Fruit fly (Drosophila melanogaster): ENCODE data around the gene Sr-CIV.
A peak's percentile ranks its signal among the peaks of the same experiment; 100 is the strongest.

The Sr-CIV gene

DNA sequence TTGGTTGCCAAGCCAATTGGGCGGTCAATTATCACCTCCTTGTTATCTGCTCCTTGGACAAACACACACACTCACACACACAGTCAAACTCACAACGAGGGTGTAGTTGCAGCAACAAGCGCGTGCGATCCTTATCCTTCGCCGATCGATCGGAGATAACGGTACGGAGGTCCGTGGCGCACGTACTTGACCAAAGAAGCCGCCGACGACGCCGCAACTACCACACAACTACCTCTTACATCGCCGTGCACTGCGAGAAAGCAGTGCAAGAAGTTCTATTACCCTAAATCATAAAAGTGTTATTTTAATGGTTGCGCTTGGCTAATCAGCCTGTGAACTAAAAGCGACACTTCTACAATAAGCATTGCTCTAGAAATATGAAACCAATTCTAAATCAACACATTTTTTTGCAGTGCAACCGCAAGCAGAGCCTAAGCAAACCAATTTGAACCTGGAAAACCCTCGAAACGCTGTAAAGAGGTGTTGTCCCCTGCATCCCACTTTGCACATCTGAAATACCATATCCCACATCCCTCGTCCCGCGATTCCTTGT lies 9.2 kb upstream of the Sr-CIV start (continued):
- peak; percentile 31; the same call in 1 of the 2 replicates for TF ChIP-seq Rx (GFP tag; IDR thresholded peaks at IDR 0.05)
- peak; percentile 11 for TF ChIP-seq dm (GFP tag; optimal IDR thresholded peaks at IDR 0.05)
- no peak for TF ChIP-seq crc (GFP tag; optimal IDR thresholded peaks at IDR 0.05)
- peak; percentile 59 for TF ChIP-seq sisA (GFP tag; IDR thresholded peaks at IDR 0.05)
- TF ChIP-seq Hr51 (GFP tag; optimal IDR thresholded peaks at IDR 0.05): peak in 1 of 2 experiments; percentile 32
- TF ChIP-seq CG7271 (tag; optimal IDR thresholded peaks at IDR 0.05): peak; percentile 78
- TF ChIP-seq fu2 (GFP tag; optimal IDR thresholded peaks at IDR 0.05): no peak
- TF ChIP-seq CG30403 (GFP tag; optimal IDR thresholded peaks at IDR 0.05): peak; percentile 46
- TF ChIP-seq CG9876 (GFP tag; optimal IDR thresholded peaks at IDR 0.05): peak; percentile 31
- TF ChIP-seq Blimp-1 (GFP tag; optimal IDR thresholded peaks at IDR 0.05): peak; percentile 26
- peak; percentile 85 for TF ChIP-seq CG9727 (GFP tag; optimal IDR thresholded peaks at IDR 0.05)
- TF ChIP-seq ems (GFP tag; optimal IDR thresholded peaks at IDR 0.05): peak; percentile 30
- TF ChIP-seq CG30431 (GFP tag; optimal IDR thresholded peaks at IDR 0.05): peak; percentile 85
- 0 out of 2 replicates have a peak, but pooled peaks have one; percentile 12 for TF ChIP-seq dimm (GFP tag; IDR thresholded peaks at IDR 0.05)
- peak; percentile 54 for TF ChIP-seq CG12391 (tag; optimal IDR thresholded peaks at IDR 0.05)
- peak; percentile 50 for TF ChIP-seq CG6813 (GFP tag; optimal IDR thresholded peaks at IDR 0.05)
- no peak for TF ChIP-seq Stat92E (GFP tag; optimal IDR thresholded peaks at IDR 0.05)
- peak; percentile 28 for TF ChIP-seq CG10462 (GFP tag; optimal IDR thresholded peaks at IDR 0.05)
- TF ChIP-seq gcm2 (GFP tag; optimal IDR thresholded peaks at IDR 0.05): no peak
- TF ChIP-seq twi (tag; optimal IDR thresholded peaks at IDR 0.05): peak; percentile 43
- TF ChIP-seq CG12104 (GFP tag; optimal IDR thresholded peaks at IDR 0.05): no peak
- TF ChIP-seq lov (optimal IDR thresholded peaks at IDR 0.05): no peak
- TF ChIP-seq lov (GFP tag; IDR thresholded peaks at IDR 0.05): 0 out of 3 replicates have a peak, but pooled peaks have one; percentile 58
- TF ChIP-seq lbe (GFP tag; optimal IDR thresholded peaks at IDR 0.05): no peak
- 0 out of 3 replicates have a peak, but pooled peaks have one; percentile 32 for TF ChIP-seq gce (GFP tag; IDR thresholded peaks at IDR 0.05)
- TF ChIP-seq repo (GFP tag; optimal IDR thresholded peaks at IDR 0.05): peak; percentile 10
- no peak for TF ChIP-seq CG3281 (GFP tag; optimal IDR thresholded peaks at IDR 0.05)
- TF ChIP-seq Dad (GFP tag; optimal IDR thresholded peaks at IDR 0.05): peak; percentile 15
- TF ChIP-seq oc (tag; optimal IDR thresholded peaks at IDR 0.05): no peak
- no peak for TF ChIP-seq CG6765 (GFP tag; optimal IDR thresholded peaks at IDR 0.05)
- peak; percentile 96 for TF ChIP-seq Ets65A (GFP tag)
- TF ChIP-seq CG9437 (GFP tag; optimal IDR thresholded peaks at IDR 0.05): peak; percentile 8
- TF ChIP-seq ind (GFP tag; optimal IDR thresholded peaks at IDR 0.05): peak; percentile 37
- TF ChIP-seq sens-2 (GFP tag; IDR thresholded peaks at IDR 0.05): no peak
- TF ChIP-seq otp (GFP tag; IDR thresholded peaks at IDR 0.05): peak; percentile 81
- TF ChIP-seq CG5245 (GFP tag; optimal IDR thresholded peaks at IDR 0.05): peak; percentile 58
- TF ChIP-seq Six4 (GFP tag; optimal IDR thresholded peaks at IDR 0.05): peak; percentile 12
- peak; percentile 90 for TF ChIP-seq Med (GFP tag)
- TF ChIP-seq esg (GFP tag; conservative IDR thresholded peaks at IDR 0.05): 0 out of 2 replicates have a peak, but pooled peaks have one; percentile 16
- peak; percentile 56 for TF ChIP-seq CG9609 (GFP tag; optimal IDR thresholded peaks at IDR 0.05)
- TF ChIP-seq jing (GFP tag; optimal IDR thresholded peaks at IDR 0.05): peak; percentile 5
- peak; percentile 8 for TF ChIP-seq bcd (GFP tag; optimal IDR thresholded peaks at IDR 0.05)
- TF ChIP-seq pum (GFP tag; optimal IDR thresholded peaks at IDR 0.05): peak; percentile 46
- peak; percentile 10 for TF ChIP-seq Lhr (GFP tag; optimal IDR thresholded peaks at IDR 0.05)
- peak in 1 of 3 experiments; percentile 73 for TF ChIP-seq lola (GFP tag; optimal IDR thresholded peaks at IDR 0.05)
- TF ChIP-seq prd (optimal IDR thresholded peaks at IDR 0.05): no peak
- TF ChIP-seq prd (GFP tag; IDR thresholded peaks at IDR 0.05): peak; percentile 95
- no peak for TF ChIP-seq unc-4 (GFP tag; IDR thresholded peaks at IDR 0.05; ENCODE audit: partially characterized antibody)
- TF ChIP-seq pnt (GFP tag; optimal IDR thresholded peaks at IDR 0.05): peak; percentile 55
- TF ChIP-seq Oaz (GFP tag; IDR thresholded peaks at IDR 0.05): 0 out of 2 replicates have a peak, but pooled peaks have one; percentile 12

Data from whole organism, embryonic.